Fruit fly (Drosophila melanogaster): ENCODE results near the gene CG14154.

DNA sequence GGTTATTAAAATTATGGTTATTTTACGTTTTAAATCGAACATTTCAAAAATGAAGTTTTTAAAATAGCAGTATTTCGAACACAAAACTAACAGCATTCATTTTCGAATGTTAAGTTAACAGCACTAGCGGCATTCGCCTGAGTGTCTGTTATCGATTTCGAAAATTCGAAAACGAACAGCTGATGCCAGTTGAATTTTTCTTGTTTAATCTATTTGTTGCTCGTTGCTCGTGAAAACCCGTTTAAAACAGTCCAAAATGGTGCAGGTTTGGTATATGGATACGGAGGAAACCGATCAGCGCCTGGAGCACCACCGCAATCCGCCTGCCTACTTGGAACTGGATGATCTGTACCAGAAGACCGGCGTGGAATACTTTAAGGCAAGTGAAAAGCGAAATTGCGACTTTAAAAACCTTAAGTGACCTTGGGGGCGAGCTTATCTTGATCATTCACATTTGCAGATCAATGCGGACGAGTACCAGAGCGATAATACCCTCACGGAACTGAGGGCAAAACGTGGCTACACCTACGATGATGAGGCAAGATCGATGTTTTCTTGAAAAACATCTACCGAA is 21.6 kb downstream of the CG14154 start, which contains the start of gene Adi1:
- TF ChIP-seq CG8478 (optimal IDR thresholded peaks at IDR 0.05) (no peak), CTCF (optimal IDR thresholded peaks at IDR 0.05) (no peak)
